Worm (Caenorhabditis elegans) whole organism, L1 larva: Measurements from ENCODE around the gene sre-7.
A peak's percentile ranks its signal among the peaks of the same experiment; 100 is the strongest.

Experiments used
- C16A3.4 ChIP-seq: fragments of 150-350 bp; optimal IDR thresholded peaks from 2 replicates; lab custom pipeline; 2014; ENCODE audit warnings: missing biosample characterization, missing genetic modification characterization
- C34B4.2 ChIP-seq: sonication (generic microtip); optimal IDR thresholded peaks from 2 replicates; lab custom pipeline; 2017; ENCODE audit warnings: mild to moderate bottlenecking, missing genetic modification characterization, missing compliant biosample characterization
- aha-1 ChIP-seq: fragments of 150-350 bp; optimal IDR thresholded peaks from 2 replicates; lab custom pipeline; 2014; ENCODE audit warnings: missing biosample characterization, missing genetic modification characterization
- alr-1 ChIP-seq: fragments of 200-800 bp; sonication (Bioruptor generic); optimal IDR thresholded peaks from 2 replicates; lab custom pipeline; 2018; ENCODE audit warnings: borderline replicate concordance, mild to moderate bottlenecking, missing genetic modification characterization, missing compliant biosample characterization
- aly-2 ChIP-seq: fragments of 150-350 bp; optimal IDR thresholded peaks from 2 replicates; lab custom pipeline; 2014; ENCODE audit warnings: missing biosample characterization, missing genetic modification characterization
- ceh-8 ChIP-seq: fragments of 200-800 bp; sonication (Bioruptor generic); optimal IDR thresholded peaks from 2 replicates; lab custom pipeline; 2018; ENCODE audit warnings: mild to moderate bottlenecking, missing genetic modification characterization, moderate library complexity, missing compliant biosample characterization
- ceh-88 ChIP-seq: fragments of 200-800 bp; sonication (Bioruptor generic); IDR thresholded peaks from 2 replicates; pipeline ENCODE4 v1.3.6; 2022; ENCODE audit warnings: missing genetic modification characterization, missing compliant biosample characterization
- ceh-90 ChIP-seq: sonication (generic microtip); optimal IDR thresholded peaks from 2 replicates; lab custom pipeline; 2016; ENCODE audit warnings: missing genetic modification characterization, missing compliant biosample characterization
- ces-1 ChIP-seq: fragments of 150-350 bp; optimal IDR thresholded peaks from 2 replicates; lab custom pipeline; 2014; ENCODE audit warnings: missing biosample characterization, missing genetic modification reagents, missing genetic modification characterization
- dpl-1 ChIP-seq, 3 experiments: fragments of 150-350 bp in 2 of 3; sonication (generic microtip) in 1 of 3; optimal IDR thresholded peaks; 2 replicates each; lab custom pipeline; 2014 to 2017; ENCODE audit warnings: missing biosample characterization in 3 of 3, missing genetic modification characterization in 3 of 3, missing genetic modification reagents in 3 of 3
- dsc-1 ChIP-seq: sonication (generic microtip); optimal IDR thresholded peaks from 2 replicates; lab custom pipeline; 2016; ENCODE audit warnings: mild to moderate bottlenecking, missing genetic modification characterization, missing compliant biosample characterization
- efl-1 ChIP-seq, 4 experiments: fragments of 150-350 bp; optimal IDR thresholded peaks in 3 of 4; peaks in 1 of 4; 1 replicate in 1 of 4; 2 replicates in 3 of 4; lab custom pipeline; 2014; ENCODE audit warnings: missing biosample characterization in 2 of 4, missing genetic modification characterization in 2 of 4, missing genetic modification reagents in 2 of 4
- efl-3 ChIP-seq: fragments of 200-800 bp; sonication (Bioruptor generic); optimal IDR thresholded peaks from 2 replicates; lab custom pipeline; 2018; ENCODE audit warnings: mild to moderate bottlenecking, missing genetic modification characterization, missing compliant biosample characterization
- egl-27 ChIP-seq, 2 experiments: fragments of 150-350 bp in 1 of 2; sonication (generic microtip); optimal IDR thresholded peaks; 3 replicates each; lab custom pipeline; 2017 to 2018; ENCODE audit warnings: missing biosample characterization in 2 of 2, missing genetic modification characterization in 2 of 2, missing genetic modification reagents in 2 of 2
- elt-2 ChIP-seq: sonication (generic microtip); optimal IDR thresholded peaks from 2 replicates; lab custom pipeline; 2016; ENCODE audit warnings: missing genetic modification characterization, mild to moderate bottlenecking, inconsistent platforms, missing compliant biosample characterization, missing genetic modification reagents
- elt-3 ChIP-seq, 6 experiments: fragments of 150-350 bp in 1 of 6; sonication (generic microtip); optimal IDR thresholded peaks; 2 replicates each; lab custom pipeline; 2017 to 2018; ENCODE audit warnings: missing biosample characterization in 6 of 6, missing genetic modification characterization in 6 of 6, inconsistent platforms in 1 of 6
- fkh-4 ChIP-seq: sonication (generic microtip); optimal IDR thresholded peaks from 2 replicates; lab custom pipeline; 2016; ENCODE audit warnings: missing compliant biosample characterization, missing genetic modification characterization, borderline replicate concordance
- fkh-8 ChIP-seq: sonication (generic microtip); optimal IDR thresholded peaks from 2 replicates; lab custom pipeline; 2016; ENCODE audit warnings: mild to moderate bottlenecking, missing genetic modification characterization, missing compliant biosample characterization
- fos-1 ChIP-seq: fragments of 150-350 bp; optimal IDR thresholded peaks from 2 replicates; lab custom pipeline; 2014; ENCODE audit warnings: missing biosample characterization, missing genetic modification characterization
- hlh-17 ChIP-seq: fragments of 200-800 bp; sonication (Bioruptor generic); optimal IDR thresholded peaks from 2 replicates; lab custom pipeline; 2018; ENCODE audit warnings: missing genetic modification characterization, mild to moderate bottlenecking, missing compliant biosample characterization, moderate library complexity, borderline replicate concordance
- hpl-2 ChIP-seq: fragments of 150-350 bp; optimal IDR thresholded peaks from 2 replicates; lab custom pipeline; 2014; ENCODE audit warnings: missing biosample characterization, missing genetic modification reagents, missing genetic modification characterization
- irx-1 ChIP-seq: sonication (generic microtip); optimal IDR thresholded peaks from 2 replicates; lab custom pipeline; 2016; ENCODE audit warnings: missing genetic modification characterization, missing compliant biosample characterization
- isw-1 ChIP-seq: fragments of 200-800 bp; sonication (Bioruptor generic); IDR thresholded peaks from 2 replicates; pipeline ENCODE4 v1.3.6; 2022; ENCODE audit warnings: missing genetic modification characterization, missing compliant biosample characterization
- lir-3 ChIP-seq: sonication (generic microtip); optimal IDR thresholded peaks from 2 replicates; lab custom pipeline; 2016; ENCODE audit warnings: mild to moderate bottlenecking, missing genetic modification characterization, moderate library complexity, missing compliant biosample characterization; ENCODE audit not compliant: poor library complexity
- lsy-2 ChIP-seq, 2 experiments: fragments of 150-350 bp; optimal IDR thresholded peaks; 2 replicates each; lab custom pipeline; 2014; ENCODE audit warnings: missing biosample characterization in 2 of 2, missing genetic modification characterization in 2 of 2
- mab-9 ChIP-seq: fragments of 200-800 bp; sonication (Bioruptor generic); IDR thresholded peaks from 2 replicates; pipeline ENCODE4 v1.3.6; 2022; ENCODE audit warnings: missing genetic modification reagents, missing genetic modification characterization, missing compliant biosample characterization
- mdl-1 ChIP-seq, 2 experiments: fragments of 150-350 bp; optimal IDR thresholded peaks; 2 replicates each; lab custom pipeline; 2014 to 2017; ENCODE audit warnings: missing biosample characterization in 2 of 2, missing genetic modification characterization in 2 of 2, inconsistent platforms in 1 of 2
- mef-2 ChIP-seq: fragments of 150-350 bp; optimal IDR thresholded peaks from 2 replicates; lab custom pipeline; 2014; ENCODE audit warnings: missing biosample characterization, missing genetic modification characterization
- nhr-11 ChIP-seq: fragments of 150-350 bp; optimal IDR thresholded peaks from 2 replicates; lab custom pipeline; 2014; ENCODE audit warnings: missing biosample characterization, missing genetic modification characterization
- nhr-12 ChIP-seq: sonication (generic microtip); optimal IDR thresholded peaks from 2 replicates; lab custom pipeline; 2017; ENCODE audit warnings: missing biosample characterization, missing genetic modification characterization
- nhr-19 ChIP-seq: fragments of 200-800 bp; sonication (Bioruptor generic); conservative IDR thresholded peaks from 2 replicates; pipeline ENCODE4 v1.3.6; 2022; ENCODE audit warnings: missing genetic modification characterization, missing compliant biosample characterization
- nhr-20 ChIP-seq: sonication (generic microtip); optimal IDR thresholded peaks from 2 replicates; lab custom pipeline; 2016; ENCODE audit warnings: mild to moderate bottlenecking, missing genetic modification characterization, missing compliant biosample characterization
- nhr-71 ChIP-seq: sonication (generic microtip); optimal IDR thresholded peaks from 2 replicates; lab custom pipeline; 2016; ENCODE audit warnings: mild to moderate bottlenecking, missing genetic modification characterization, moderate library complexity, missing compliant biosample characterization
- nhr-77 ChIP-seq: fragments of 150-350 bp; optimal IDR thresholded peaks from 2 replicates; lab custom pipeline; 2014; ENCODE audit warnings: missing biosample characterization, missing genetic modification characterization
- nhr-84 ChIP-seq: sonication (generic microtip); optimal IDR thresholded peaks from 2 replicates; lab custom pipeline; 2017; ENCODE audit warnings: missing biosample characterization, missing genetic modification characterization
- nhr-85 ChIP-seq: sonication (generic microtip); peaks from one replicate; lab custom pipeline; 2016; ENCODE audit warnings: missing genetic modification characterization, inconsistent platforms, missing compliant biosample characterization
- nhr-90 ChIP-seq: sonication (generic microtip); optimal IDR thresholded peaks from 2 replicates; lab custom pipeline; 2016; ENCODE audit warnings: mild to moderate bottlenecking, missing genetic modification characterization, missing compliant biosample characterization; ENCODE audit not compliant: poor library complexity
- pqm-1 ChIP-seq: sonication (generic microtip); optimal IDR thresholded peaks from 3 replicates; lab custom pipeline; 2017; ENCODE audit warnings: missing biosample characterization, missing genetic modification characterization
- rnt-1 ChIP-seq: sonication (generic microtip); optimal IDR thresholded peaks from 2 replicates; lab custom pipeline; 2016; ENCODE audit warnings: mild to moderate bottlenecking, missing genetic modification characterization, moderate library complexity, missing compliant biosample characterization
- skn-1 ChIP-seq: fragments of 150-350 bp; optimal IDR thresholded peaks from 2 replicates; lab custom pipeline; 2014; ENCODE audit warnings: missing biosample characterization, missing genetic modification characterization
- snu-23 ChIP-seq: sonication (generic microtip); optimal IDR thresholded peaks from 2 replicates; lab custom pipeline; 2016; ENCODE audit warnings: missing genetic modification characterization, missing compliant biosample characterization
- sox-4 ChIP-seq: sonication (generic microtip); optimal IDR thresholded peaks from 2 replicates; lab custom pipeline; 2016; ENCODE audit warnings: missing genetic modification characterization, missing compliant biosample characterization
- sptf-1 ChIP-seq: fragments of 150-350 bp; optimal IDR thresholded peaks from 2 replicates; lab custom pipeline; 2014; ENCODE audit warnings: missing biosample characterization, missing genetic modification characterization
- swsn-7 ChIP-seq: sonication (generic microtip); optimal IDR thresholded peaks from 2 replicates; lab custom pipeline; 2016; ENCODE audit warnings: missing genetic modification characterization, missing compliant biosample characterization
- unc-62 ChIP-seq: fragments of 150-350 bp; optimal IDR thresholded peaks from 2 replicates; lab custom pipeline; 2014; ENCODE audit warnings: missing biosample characterization, missing genetic modification reagents, missing genetic modification characterization
- unc-86 ChIP-seq: sonication (generic microtip); optimal IDR thresholded peaks from 2 replicates; lab custom pipeline; 2016; ENCODE audit warnings: missing genetic modification characterization, missing compliant biosample characterization
- zip-4 ChIP-seq: fragments of 200-800 bp; sonication (Bioruptor generic); optimal IDR thresholded peaks from 2 replicates; lab custom pipeline; 2018; ENCODE audit warnings: mild to moderate bottlenecking, missing genetic modification characterization, moderate library complexity, missing compliant biosample characterization
- ztf-4 ChIP-seq: fragments of 150-350 bp; optimal IDR thresholded peaks from 2 replicates; lab custom pipeline; 2014; ENCODE audit warnings: missing biosample characterization, missing genetic modification characterization

sre-7 gene

ce11 chrV:14243904-14244303 is at the start of gene sre-7:
sre-7 (plus strand) TSS chrV:14244204.
- TF ChIP-seq fos-1 (tag; lab: Kevin White, UChicago) (no peak), lsy-2 (tag; optimal IDR thresholded peaks at IDR 0.05; lab: Kevin White, UChicago) (no peak), nhr-12 (tag; lab: Kevin White, UChicago) (no peak), aha-1 (no peak), mdl-1 (tag; optimal IDR thresholded peaks at IDR 0.05; lab: Kevin White, UChicago) (no peak), snu-23 (no peak), pqm-1 (tag; lab: Kevin White, UChicago) (no peak), mef-2 (tag; lab: Kevin White, UChicago) (no peak), zip-4 (GFP tag; lab: Kevin White, UChicago) (no peak), nhr-85 (tag; lab: Kevin White, UChicago) (no peak)

ce11 chrV:14194514-14194913 is 49.5 kb upstream of the sre-7 start:
- TF ChIP-seq hlh-17 (GFP tag; lab: Kevin White, UChicago): no peak
- TF ChIP-seq aly-2 (tag; lab: Kevin White, UChicago): no peak
- no peak for TF ChIP-seq lir-3 (tag; lab: Kevin White, UChicago)
- TF ChIP-seq ceh-88 (GFP tag; lab: Robert Waterston, UW): no peak
- no peak for TF ChIP-seq efl-1 (optimal IDR thresholded peaks at IDR 0.05; lab: Kevin White, UChicago)
- peak in 1 of 2 experiments; percentile 90 for TF ChIP-seq efl-1 (GFP tag; optimal IDR thresholded peaks at IDR 0.05 in 1 of 2; lab: Kevin White, UChicago)
- TF ChIP-seq mab-9 (GFP tag; lab: Robert Waterston, UW): 0 out of 2 replicates have a peak, but pooled peaks have one; percentile 6
- no peak for TF ChIP-seq unc-62 (GFP tag; lab: Kevin White, UChicago)
- TF ChIP-seq ceh-90 (tag; lab: Kevin White, UChicago): no peak
- no peak for TF ChIP-seq nhr-85 (tag; lab: Kevin White, UChicago)

ce11 chrV:14197651-14198050 is 46.4 kb upstream of the sre-7 start:
- TF ChIP-seq mdl-1 (tag; optimal IDR thresholded peaks at IDR 0.05; lab: Kevin White, UChicago) (no peak), skn-1 (tag; lab: Kevin White, UChicago) (no peak), dsc-1 (tag; lab: Kevin White, UChicago) (no peak), nhr-71 (tag; lab: Kevin White, UChicago) (peak; percentile 47), nhr-84 (tag; lab: Kevin White, UChicago) (no peak), hpl-2 (no peak), ceh-8 (GFP tag; lab: Kevin White, UChicago) (no peak), sox-4 (tag; lab: Kevin White, UChicago) (no peak), irx-1 (tag; lab: Kevin White, UChicago) (no peak), isw-1 (GFP tag; lab: Robert Waterston, UW) (no peak), dpl-1 (GFP tag; optimal IDR thresholded peaks at IDR 0.05; lab: Kevin White, UChicago) (no peak), unc-62 (GFP tag; lab: Kevin White, UChicago) (no peak), alr-1 (tag; lab: Kevin White, UChicago) (no peak), egl-27 (tag; optimal IDR thresholded peaks at IDR 0.05; lab: Kevin White, UChicago) (no peak), fkh-4 (no peak), C34B4.2 (tag; lab: Kevin White, UChicago) (no peak), aly-2 (tag; lab: Kevin White, UChicago) (no peak), nhr-11 (tag; lab: Kevin White, UChicago) (no peak), rnt-1 (peak; percentile 19), hlh-17 (GFP tag; lab: Kevin White, UChicago) (no peak), ces-1 (GFP tag; lab: Kevin White, UChicago) (no peak), C16A3.4 (tag; lab: Kevin White, UChicago) (no peak), efl-3 (no peak), swsn-7 (tag; lab: Kevin White, UChicago) (no peak), nhr-90 (tag; lab: Kevin White, UChicago) (peak; percentile 18), unc-86 (tag; lab: Kevin White, UChicago) (no peak), elt-3 (tag; optimal IDR thresholded peaks at IDR 0.05; lab: Kevin White, UChicago) (peak in 1 of 6 experiments; percentile 0), nhr-85 (tag; lab: Kevin White, UChicago) (no peak), nhr-77 (no peak), fkh-8 (tag; lab: Kevin White, UChicago) (no peak), lir-3 (tag; lab: Kevin White, UChicago) (no peak), elt-2 (tag; lab: Kevin White, UChicago) (no peak), nhr-19 (no peak), sptf-1 (tag; lab: Kevin White, UChicago) (no peak), ztf-4 (peak; percentile 24), snu-23 (peak; percentile 35), nhr-20 (peak; percentile 12)
